Fruit fly (Drosophila melanogaster) whole organism, prepupa: ENCODE data around the gene Tango6.

Experiments used
- CG1621 ChIP-seq: fragments of 200-800 bp; sonication (Bioruptor generic); optimal IDR thresholded peaks from 3 replicates; lab custom pipeline; 2018; ENCODE audit warnings: missing biosample characterization, mild to moderate bottlenecking, missing genetic modification characterization
- CG16779 ChIP-seq: fragments of 200-800 bp; sonication (Bioruptor generic); optimal IDR thresholded peaks from 3 replicates; lab custom pipeline; 2017; ENCODE audit warnings: missing biosample characterization, mild to moderate bottlenecking, missing genetic modification characterization
- CG8632 ChIP-seq: fragments of 200-800 bp; sonication (Bioruptor generic); optimal IDR thresholded peaks from 3 replicates; lab custom pipeline; 2016; ENCODE audit warnings: missing biosample characterization, missing genetic modification characterization
- Eip75B ChIP-seq: fragments of 200-800 bp; sonication (Bioruptor generic); optimal IDR thresholded peaks from 3 replicates; lab custom pipeline; 2016; ENCODE audit warnings: missing biosample characterization, missing genetic modification characterization
- Hr4 ChIP-seq: fragments of 200-800 bp; sonication (Bioruptor generic); optimal IDR thresholded peaks from 3 replicates; lab custom pipeline; 2016; ENCODE audit warnings: missing biosample characterization, missing genetic modification characterization
- Sox102F ChIP-seq: fragments of 200-800 bp; sonication (Bioruptor generic); optimal IDR thresholded peaks from 2 replicates; lab custom pipeline; 2016; ENCODE audit warnings: missing biosample characterization, mild to moderate bottlenecking, missing genetic modification characterization
- Sox15 ChIP-seq: fragments of 200-800 bp; sonication (Bioruptor generic); optimal IDR thresholded peaks from 3 replicates; lab custom pipeline; 2016; ENCODE audit warnings: missing biosample characterization, missing genetic modification characterization
- esn ChIP-seq: fragments of 200-800 bp; sonication (Bioruptor generic); optimal IDR thresholded peaks from 2 replicates; lab custom pipeline; 2016; ENCODE audit warnings: missing biosample characterization, mild to moderate bottlenecking, missing genetic modification characterization, moderate library complexity
- fd59A ChIP-seq: fragments of 200-800 bp; sonication (Bioruptor generic); optimal IDR thresholded peaks from 2 replicates; lab custom pipeline; 2017; ENCODE audit warnings: missing biosample characterization, mild to moderate bottlenecking, missing genetic modification characterization, missing genetic modification reagents
- spab ChIP-seq: fragments of 200-800 bp; sonication (Bioruptor generic); optimal IDR thresholded peaks from 2 replicates; lab custom pipeline; 2017; ENCODE audit warnings: missing biosample characterization, mild to moderate bottlenecking, missing genetic modification characterization, missing genetic modification reagents
- ss ChIP-seq, 2 experiments: fragments of 200-800 bp; sonication (Bioruptor generic); optimal IDR thresholded peaks; 2 replicates in 1 of 2; 3 replicates in 1 of 2; lab custom pipeline; 2017 to 2018; ENCODE audit warnings: mild to moderate bottlenecking in 2 of 2, missing biosample characterization in 2 of 2, missing genetic modification characterization in 2 of 2, moderate library complexity in 1 of 2

DNA sequence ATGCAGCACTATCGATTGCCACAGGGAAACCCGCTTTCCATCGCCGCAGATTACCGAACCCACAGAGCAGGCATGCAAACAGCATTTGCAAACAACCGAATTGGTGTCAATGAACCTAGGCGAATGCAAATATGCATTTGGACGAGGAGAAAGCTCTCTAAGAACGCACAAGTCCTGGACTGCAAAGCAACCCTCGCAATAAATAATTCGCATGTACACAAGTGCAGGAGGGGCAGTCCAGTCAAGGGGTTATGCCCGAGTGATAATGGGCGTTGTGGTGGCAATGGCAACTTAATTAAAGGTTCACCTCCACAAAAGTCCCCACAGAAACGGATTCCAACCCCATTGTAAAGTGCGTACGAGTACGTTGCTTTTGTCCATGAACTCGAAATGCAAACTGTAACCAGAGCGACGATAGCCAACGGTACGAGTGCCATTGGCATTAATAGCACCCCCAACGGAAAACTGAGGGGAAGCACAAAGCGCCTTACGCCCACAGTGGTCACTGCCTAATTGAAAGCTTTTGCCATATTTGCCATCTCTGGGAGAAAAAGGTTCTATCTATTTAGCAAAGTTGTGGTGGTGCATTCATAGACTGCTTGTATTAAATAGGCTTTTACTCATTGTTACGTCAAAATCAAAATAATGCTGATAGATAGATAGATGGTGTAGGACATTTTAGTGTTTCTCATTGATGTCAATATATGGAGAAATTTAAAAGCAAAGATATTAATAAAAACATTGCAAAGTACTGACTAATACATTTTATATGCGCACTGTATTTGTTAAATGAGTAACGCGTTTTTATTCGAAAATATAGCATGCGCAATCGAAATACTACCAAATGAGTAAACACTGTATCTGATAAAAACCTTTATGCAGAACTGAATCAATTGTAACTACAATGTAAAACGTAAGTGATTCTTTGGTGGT is 14.3 kb downstream of the Tango6 start:
- TF ChIP-seq ss (GFP tag; optimal IDR thresholded peaks at IDR 0.05; lab: Kevin White, UChicago) (peak in 1 of 2 experiments; percentile 28), CG1621 (tag; lab: Kevin White, UChicago) (no peak), Hr4 (GFP tag; lab: Kevin White, UChicago) (no peak), Eip75B (GFP tag; lab: Kevin White, UChicago) (peak; percentile 17), Sox15 (GFP tag; lab: Kevin White, UChicago) (no peak), Sox102F (GFP tag; lab: Kevin White, UChicago) (no peak), esn (GFP tag; lab: Kevin White, UChicago) (peak; percentile 52), fd59A (GFP tag; lab: Kevin White, UChicago) (no peak), spab (GFP tag; lab: Kevin White, UChicago) (no peak), CG16779 (tag; lab: Kevin White, UChicago) (no peak), CG8632 (peak; percentile 19)
